Fruit fly (Drosophila melanogaster) whole organism, wandering third instar larva: Measurements from ENCODE around the gene Cpr67Fa1.

Experiments used
- Abd-B ChIP-seq: fragments of >200 bp; optimal IDR thresholded peaks from 2 replicates; lab custom pipeline; 2017; ENCODE audit warnings: missing biosample characterization, missing genetic modification characterization
- CG32264 ChIP-seq: fragments of 200-800 bp; sonication (Bioruptor generic); optimal IDR thresholded peaks from 2 replicates; lab custom pipeline; 2016; ENCODE audit warnings: missing biosample characterization, missing genetic modification characterization
- CrebA ChIP-seq: fragments of 200-800 bp; sonication (Bioruptor generic); optimal IDR thresholded peaks from 2 replicates; lab custom pipeline; 2016; ENCODE audit warnings: missing biosample characterization, mild to moderate bottlenecking, missing genetic modification characterization, borderline replicate concordance
- Dfd ChIP-seq: fragments of >200 bp; optimal IDR thresholded peaks from 2 replicates; lab custom pipeline; 2017; ENCODE audit warnings: missing biosample characterization, missing genetic modification characterization
- Dif ChIP-seq: fragments of 200-275, 200-300 bp; sonication (Bioruptor generic); optimal IDR thresholded peaks from 2 replicates; lab custom pipeline; 2018; ENCODE audit warnings: missing biosample characterization, missing genetic modification characterization; ENCODE audit not compliant: partially characterized antibody
- GATAd ChIP-seq: sonication (Bioruptor generic); optimal IDR thresholded peaks from 2 replicates; lab custom pipeline; 2016; ENCODE audit warnings: missing biosample characterization, missing genetic modification characterization
- HLH106 ChIP-seq: fragments of 200-800 bp; optimal IDR thresholded peaks from 3 replicates; lab custom pipeline; 2019; ENCODE audit warnings: missing biosample characterization, mild to moderate bottlenecking, missing genetic modification characterization, moderate library complexity
- Hnf4 ChIP-seq: fragments of 200-800 bp; sonication (Bioruptor generic); optimal IDR thresholded peaks from 2 replicates; lab custom pipeline; 2016; ENCODE audit warnings: missing biosample characterization, mild to moderate bottlenecking, missing genetic modification characterization
- Hr78 ChIP-seq: fragments of >200 bp; optimal IDR thresholded peaks from 2 replicates; lab custom pipeline; 2017; ENCODE audit warnings: missing biosample characterization, missing genetic modification characterization
- Hr83 ChIP-seq: fragments of 200-300 bp; sonication (Bioruptor generic); optimal IDR thresholded peaks from 2 replicates; lab custom pipeline; 2016; ENCODE audit warnings: missing biosample characterization, mild to moderate bottlenecking, missing genetic modification characterization, moderate library complexity; ENCODE audit not compliant: poor library complexity, severe bottlenecking
- Jra ChIP-seq: sonication (Bioruptor generic); optimal IDR thresholded peaks from 2 replicates; lab custom pipeline; 2016; ENCODE audit warnings: missing biosample characterization, missing genetic modification characterization
- Myc ChIP-seq: fragments of >200 bp; optimal IDR thresholded peaks from 2 replicates; lab custom pipeline; 2017
- N ChIP-seq: fragments of >200 bp; optimal IDR thresholded peaks from 2 replicates; lab custom pipeline; 2018; ENCODE audit warnings: missing biosample characterization, missing external identifiers, missing genetic modification characterization
- OdsH ChIP-seq: fragments of 200-800 bp; sonication (Bioruptor generic); optimal IDR thresholded peaks from 2 replicates; lab custom pipeline; 2016; ENCODE audit warnings: missing biosample characterization, mild to moderate bottlenecking, missing genetic modification characterization
- Sp1 ChIP-seq: fragments of 200-800 bp; sonication (Bioruptor generic); optimal IDR thresholded peaks from 3 replicates; lab custom pipeline; 2019; ENCODE audit warnings: missing biosample characterization, mild to moderate bottlenecking, missing genetic modification characterization, moderate library complexity
- Vsx2 ChIP-seq: fragments of 200-300, 225-300 bp; sonication (Bioruptor generic); optimal IDR thresholded peaks from 2 replicates; lab custom pipeline; 2018; ENCODE audit warnings: missing biosample characterization, missing genetic modification characterization; ENCODE audit not compliant: partially characterized antibody
- br ChIP-seq: fragments of 200-800 bp; sonication (Bioruptor generic); optimal IDR thresholded peaks from 2 replicates; lab custom pipeline; 2016; ENCODE audit warnings: missing biosample characterization, missing genetic modification characterization
- brk ChIP-seq: fragments of 200-800 bp; sonication (Bioruptor generic); optimal IDR thresholded peaks from 2 replicates; lab custom pipeline; 2016; ENCODE audit warnings: missing biosample characterization, mild to moderate bottlenecking, missing genetic modification characterization
- dl ChIP-seq, 2 experiments: fragments of 175-275, 200-275 bp in 1 of 2; fragments of 200-275 bp in 1 of 2; sonication (Bioruptor generic); optimal IDR thresholded peaks; lab custom pipeline; 2018; ENCODE audit warnings: mild to moderate bottlenecking in 2 of 2, missing biosample characterization in 2 of 2, missing genetic modification characterization in 2 of 2, moderate library complexity in 2 of 2; ENCODE audit not compliant: partially characterized antibody in 2 of 2, insufficient read depth in 1 of 2
- dmrt93B ChIP-seq: fragments of 200-800 bp; sonication (Bioruptor generic); optimal IDR thresholded peaks from 2 replicates; lab custom pipeline; 2018; ENCODE audit warnings: missing biosample characterization, mild to moderate bottlenecking, missing genetic modification characterization
- dsf ChIP-seq: sonication (Bioruptor generic); optimal IDR thresholded peaks from 2 replicates; lab custom pipeline; 2016; ENCODE audit warnings: missing biosample characterization, missing genetic modification characterization, borderline replicate concordance
- ey ChIP-seq: fragments of 200-800 bp; sonication (Bioruptor generic); optimal IDR thresholded peaks from 2 replicates; lab custom pipeline; 2016; ENCODE audit warnings: missing biosample characterization, missing genetic modification characterization
- foxo ChIP-seq, 2 experiments: fragments of 200-800 bp; sonication (Bioruptor generic); optimal IDR thresholded peaks; 2 replicates in 1 of 2; 3 replicates in 1 of 2; lab custom pipeline; 2016 to 2017; ENCODE audit warnings: missing biosample characterization in 2 of 2, missing genetic modification characterization in 2 of 2
- fru ChIP-seq: fragments of 200-800 bp; sonication (Bioruptor generic); optimal IDR thresholded peaks from 3 replicates; lab custom pipeline; 2016; ENCODE audit warnings: missing biosample characterization, mild to moderate bottlenecking, missing genetic modification characterization
- h ChIP-seq: fragments of 200-800 bp; sonication (Bioruptor generic); optimal IDR thresholded peaks from 3 replicates; lab custom pipeline; 2016; ENCODE audit warnings: missing biosample characterization, mild to moderate bottlenecking, missing genetic modification characterization
- jim ChIP-seq: fragments of 175-275, 200-325 bp; sonication (Bioruptor generic); optimal IDR thresholded peaks from 2 replicates; lab custom pipeline; 2016; ENCODE audit warnings: missing biosample characterization, mild to moderate bottlenecking, missing genetic modification characterization
- lola ChIP-seq: fragments of >200 bp; optimal IDR thresholded peaks from 2 replicates; lab custom pipeline; 2017; ENCODE audit warnings: missing biosample characterization, missing genetic modification characterization
- pan ChIP-seq: fragments of >200 bp; optimal IDR thresholded peaks from 2 replicates; lab custom pipeline; 2017
- psq ChIP-seq: fragments of 200-800 bp; sonication (Bioruptor generic); optimal IDR thresholded peaks from 3 replicates; lab custom pipeline; 2017; ENCODE audit warnings: missing biosample characterization, mild to moderate bottlenecking, missing genetic modification characterization, moderate library complexity
- rgr ChIP-seq: fragments of 200-800 bp; sonication (Bioruptor generic); optimal IDR thresholded peaks from 3 replicates; lab custom pipeline; 2016; ENCODE audit warnings: missing biosample characterization, mild to moderate bottlenecking, missing genetic modification characterization
- sage ChIP-seq: fragments of 200-800 bp; sonication (Bioruptor generic); optimal IDR thresholded peaks from 2 replicates; lab custom pipeline; 2016; ENCODE audit warnings: missing biosample characterization, mild to moderate bottlenecking, missing genetic modification characterization
- sv ChIP-seq: fragments of 200-800 bp; sonication (Bioruptor generic); optimal IDR thresholded peaks from 3 replicates; lab custom pipeline; 2016; ENCODE audit warnings: missing biosample characterization, missing genetic modification characterization
- tai ChIP-seq: sonication (Bioruptor generic); optimal IDR thresholded peaks from 2 replicates; lab custom pipeline; 2016; ENCODE audit warnings: missing biosample characterization, missing genetic modification characterization
- usp ChIP-seq: fragments of >200 bp; optimal IDR thresholded peaks from 2 replicates; lab custom pipeline; 2017; ENCODE audit warnings: missing biosample characterization, missing genetic modification characterization
- woc ChIP-seq: sonication (Bioruptor generic); optimal IDR thresholded peaks from 2 replicates; lab custom pipeline; 2016; ENCODE audit warnings: missing biosample characterization, mild to moderate bottlenecking, missing genetic modification characterization

Gene Cpr67Fa1

dm6 chr3L:10917263-10917662 lies 27.5 kb downstream of the Cpr67Fa1 start:
- TF ChIP-seq woc (GFP tag; lab: Kevin White, UChicago) = no peak
- no peak for TF ChIP-seq Vsx2 (GFP tag; lab: Kevin White, UChicago)
- no peak for TF ChIP-seq pan (lab: Kevin White, UChicago)
- TF ChIP-seq CrebA (GFP tag; lab: Kevin White, UChicago) = no peak
- TF ChIP-seq HLH106 (tag; lab: Kevin White, UChicago) = no peak
- TF ChIP-seq jim = no peak
- TF ChIP-seq usp (GFP tag; lab: Kevin White, UChicago) = no peak
- TF ChIP-seq Abd-B (GFP tag; lab: Kevin White, UChicago) = no peak
- TF ChIP-seq dsf (GFP tag; lab: Kevin White, UChicago) = no peak
- TF ChIP-seq brk (GFP tag; lab: Kevin White, UChicago) = no peak
- TF ChIP-seq Sp1 (GFP tag; lab: Kevin White, UChicago) = no peak
- no peak for TF ChIP-seq GATAd (GFP tag; lab: Kevin White, UChicago)
- no peak for TF ChIP-seq tai (GFP tag; lab: Kevin White, UChicago)
- TF ChIP-seq Jra (GFP tag; lab: Kevin White, UChicago) = no peak
- TF ChIP-seq dmrt93B (GFP tag; lab: Kevin White, UChicago) = no peak
- TF ChIP-seq rgr = no peak
- no peak for TF ChIP-seq br

DNA sequence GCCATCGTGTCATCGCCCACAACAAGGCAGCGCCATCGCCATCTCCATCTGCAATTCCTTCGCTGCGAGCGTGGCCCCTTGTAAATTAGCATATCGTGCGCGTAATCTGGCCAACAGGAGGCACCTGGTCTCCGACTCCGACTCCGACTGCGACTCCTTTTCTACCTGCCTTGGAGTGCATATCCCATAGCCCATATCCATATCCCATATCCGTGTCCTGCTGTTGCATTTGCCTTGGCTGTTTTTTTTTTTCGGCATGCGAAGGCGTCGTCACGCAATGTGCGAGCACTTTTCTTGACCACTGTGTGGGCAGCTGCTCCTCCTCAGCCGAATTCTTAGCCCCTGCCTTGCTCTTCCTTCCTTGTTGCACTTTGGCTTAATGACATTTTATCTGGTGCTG lies 28.7 kb downstream of the Cpr67Fa1 start:
- TF ChIP-seq usp (GFP tag; lab: Kevin White, UChicago) (no peak), jim (no peak), Myc (no peak), h (GFP tag; lab: Kevin White, UChicago) (no peak), Dfd (GFP tag; lab: Kevin White, UChicago) (no peak), tai (GFP tag; lab: Kevin White, UChicago) (no peak), Hr83 (no peak), GATAd (GFP tag; lab: Kevin White, UChicago) (no peak), CG32264 (GFP tag; lab: Kevin White, UChicago) (no peak), pan (lab: Kevin White, UChicago) (no peak), foxo (GFP tag; optimal IDR thresholded peaks at IDR 0.05; lab: Kevin White, UChicago) (no peak), fru (GFP tag; lab: Kevin White, UChicago) (no peak), CrebA (GFP tag; lab: Kevin White, UChicago) (no peak), dsf (GFP tag; lab: Kevin White, UChicago) (no peak), OdsH (no peak), Hnf4 (no peak), psq (GFP tag; lab: Kevin White, UChicago) (no peak)

dm6 chr3L:10922973-10923372 lies 33.2 kb downstream of the Cpr67Fa1 start:
- TF ChIP-seq GATAd (GFP tag; lab: Kevin White, UChicago) = no peak
- no peak for TF ChIP-seq usp (GFP tag; lab: Kevin White, UChicago)
- TF ChIP-seq OdsH = no peak
- TF ChIP-seq dsf (GFP tag; lab: Kevin White, UChicago) = no peak
- no peak for TF ChIP-seq Hr78 (GFP tag; lab: Kevin White, UChicago)
- no peak for TF ChIP-seq dmrt93B (GFP tag; lab: Kevin White, UChicago)
- no peak for TF ChIP-seq Hr83
- no peak for TF ChIP-seq ey (GFP tag; lab: Kevin White, UChicago)
- no peak for TF ChIP-seq Dfd (GFP tag; lab: Kevin White, UChicago)
- TF ChIP-seq Dif (GFP tag; lab: Kevin White, UChicago) = no peak
- TF ChIP-seq jim = no peak
- TF ChIP-seq sv = no peak
- no peak for TF ChIP-seq CrebA (GFP tag; lab: Kevin White, UChicago)
- TF ChIP-seq Abd-B (GFP tag; lab: Kevin White, UChicago) = no peak
- TF ChIP-seq CG32264 (GFP tag; lab: Kevin White, UChicago) = no peak
- TF ChIP-seq Vsx2 (GFP tag; lab: Kevin White, UChicago) = no peak
- TF ChIP-seq dl (GFP tag; optimal IDR thresholded peaks at IDR 0.05; lab: Kevin White, UChicago; ENCODE audit: insufficient read depth in 1 of 2, partially characterized antibody in 2 of 2) = no peak
- no peak for TF ChIP-seq Jra (GFP tag; lab: Kevin White, UChicago)

DNA sequence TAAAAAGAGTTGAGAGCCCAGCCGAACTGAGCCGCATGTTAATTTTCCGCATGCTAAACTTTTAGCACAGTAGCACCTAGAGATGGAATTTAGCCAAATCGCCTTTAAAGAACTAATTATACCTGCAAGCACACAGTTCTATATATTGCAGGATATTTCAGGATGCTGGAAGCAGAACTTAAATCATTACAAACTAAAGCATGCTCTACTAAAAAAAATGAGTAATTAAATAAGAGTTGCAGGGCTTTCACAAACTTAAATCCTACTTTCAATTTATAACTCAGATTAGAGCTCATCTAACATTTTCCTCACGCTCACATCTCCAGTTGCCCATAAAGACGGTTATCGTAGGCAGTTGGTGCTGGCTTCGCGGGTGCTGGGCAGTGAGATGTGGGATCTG lies 34.9 kb downstream of the Cpr67Fa1 start:
- TF ChIP-seq h (GFP tag; lab: Kevin White, UChicago) (no peak), Hr83 (no peak), fru (GFP tag; lab: Kevin White, UChicago) (no peak), Dfd (GFP tag; lab: Kevin White, UChicago) (no peak), psq (GFP tag; lab: Kevin White, UChicago) (no peak), tai (GFP tag; lab: Kevin White, UChicago) (no peak), usp (GFP tag; lab: Kevin White, UChicago) (no peak), lola (GFP tag; lab: Kevin White, UChicago) (no peak), sv (no peak), N (no peak), Sp1 (GFP tag; lab: Kevin White, UChicago) (no peak), Dif (GFP tag; lab: Kevin White, UChicago) (no peak), sage (GFP tag; lab: Kevin White, UChicago) (no peak), rgr (no peak), HLH106 (tag; lab: Kevin White, UChicago) (no peak), Vsx2 (GFP tag; lab: Kevin White, UChicago) (no peak), Jra (GFP tag; lab: Kevin White, UChicago) (no peak)
